Worm (Caenorhabditis elegans) whole organism, L2 larva: ENCODE results near the gene nspd-9.

Experiments
- ama-1 ChIP-seq: fragments of 150-350 bp; optimal IDR thresholded peaks from 2 replicates; lab custom pipeline; 2018; ENCODE audit warnings: inconsistent platforms
- crh-2 ChIP-seq: sonication (generic microtip); optimal IDR thresholded peaks from 2 replicates; lab custom pipeline; 2017; ENCODE audit warnings: missing biosample characterization, missing genetic modification characterization
- egl-27 ChIP-seq: sonication (generic microtip); optimal IDR thresholded peaks from 3 replicates; lab custom pipeline; 2017; ENCODE audit warnings: missing biosample characterization, missing genetic modification reagents, missing genetic modification characterization
- elt-3 ChIP-seq: sonication (generic microtip); optimal IDR thresholded peaks from 2 replicates; lab custom pipeline; 2017; ENCODE audit warnings: missing biosample characterization, missing genetic modification characterization
- lin-13 ChIP-seq: fragments of 150-350 bp; optimal IDR thresholded peaks from 2 replicates; lab custom pipeline; 2014; ENCODE audit warnings: missing biosample characterization, missing genetic modification reagents, missing genetic modification characterization
- lin-39 ChIP-seq: fragments of 150-350 bp; optimal IDR thresholded peaks from 2 replicates; lab custom pipeline; 2014; ENCODE audit warnings: missing biosample characterization, missing genetic modification reagents, missing genetic modification characterization
- nhr-12 ChIP-seq: fragments of 150-350 bp; optimal IDR thresholded peaks from 2 replicates; lab custom pipeline; 2014; ENCODE audit warnings: missing biosample characterization, missing genetic modification characterization
- nhr-23 ChIP-seq: fragments of 150-350 bp; optimal IDR thresholded peaks from 2 replicates; lab custom pipeline; 2014; ENCODE audit warnings: missing biosample characterization, missing genetic modification reagents, missing genetic modification characterization
- snpc-4 ChIP-seq: fragments of 150-350 bp; optimal IDR thresholded peaks from 2 replicates; lab custom pipeline; 2014; ENCODE audit warnings: missing biosample characterization, missing genetic modification characterization
- unc-39 ChIP-seq: fragments of 150-350 bp; optimal IDR thresholded peaks from 2 replicates; lab custom pipeline; 2014; ENCODE audit warnings: missing biosample characterization, missing genetic modification characterization
- zag-1 ChIP-seq: fragments of 150-350 bp; optimal IDR thresholded peaks from 2 replicates; lab custom pipeline; 2014; ENCODE audit warnings: missing biosample characterization, missing genetic modification characterization

ce11 chrIII:4829440-4829839, 667 bp downstream of the nspd-9 start, which contains the start of gene F26A1.9:
- TF ChIP-seq nhr-23 (no peak), snpc-4 (no peak), ama-1 (no peak), crh-2 (tag; lab: Kevin White, UChicago) (no peak), nhr-12 (tag; lab: Kevin White, UChicago) (no peak), lin-39 (tag; lab: Kevin White, UChicago) (no peak), unc-39 (no peak), egl-27 (tag; lab: Kevin White, UChicago) (no peak), lin-13 (GFP tag; lab: Kevin White, UChicago) (no peak), zag-1 (tag; lab: Kevin White, UChicago) (no peak), elt-3 (tag; lab: Kevin White, UChicago) (no peak)
